Worm (Caenorhabditis elegans): Measurements from ENCODE around the gene dylt-2.

ce11 chrX:8933508-8933907 is 6.5 kb downstream of the dylt-2 start:
- no peak for TF ChIP-seq nhr-12 (tag; optimal IDR thresholded peaks at IDR 0.05)
- TF ChIP-seq zag-1 (tag; optimal IDR thresholded peaks at IDR 0.05): no peak
- no peak for TF ChIP-seq lin-11 (tag; optimal IDR thresholded peaks at IDR 0.05)

All from whole organism, L2 larva.